Worm (Caenorhabditis elegans) whole organism, L2 larva: Measurements from ENCODE around the gene lin-1.

ENCODE experiments used
- R02D3.7 ChIP-seq: fragments of 150-350 bp; optimal IDR thresholded peaks from 2 replicates; lab custom pipeline; 2014; ENCODE audit warnings: missing biosample characterization, missing genetic modification characterization
- ama-1 ChIP-seq: fragments of 150-350 bp; optimal IDR thresholded peaks from 2 replicates; lab custom pipeline; 2018; ENCODE audit warnings: inconsistent platforms
- lsy-2 ChIP-seq, 2 experiments: fragments of 150-350 bp in 1 of 2; sonication (generic microtip) in 1 of 2; optimal IDR thresholded peaks; 2 replicates each; lab custom pipeline; 2014 to 2017; ENCODE audit warnings: missing biosample characterization in 2 of 2, missing genetic modification characterization in 2 of 2
- nhr-21 ChIP-seq: fragments of 150-350 bp; optimal IDR thresholded peaks from 2 replicates; lab custom pipeline; 2014; ENCODE audit warnings: missing biosample characterization, missing genetic modification characterization
- nhr-23 ChIP-seq: fragments of 150-350 bp; optimal IDR thresholded peaks from 2 replicates; lab custom pipeline; 2014; ENCODE audit warnings: missing biosample characterization, missing genetic modification reagents, missing genetic modification characterization
- nhr-25 ChIP-seq: fragments of 150-350 bp; sonication (generic microtip); optimal IDR thresholded peaks from 3 replicates; lab custom pipeline; 2014; ENCODE audit warnings: missing biosample characterization, missing genetic modification characterization
- unc-39 ChIP-seq: fragments of 150-350 bp; optimal IDR thresholded peaks from 2 replicates; lab custom pipeline; 2014; ENCODE audit warnings: missing biosample characterization, missing genetic modification characterization

ce11 chrIV:2242349-2243088 is 57.6 kb downstream of the lin-1 start, which contains the start of the genes M70.3 and M70.2:
- TF ChIP-seq nhr-23 (tag; lab: Kevin White, UChicago) (no peak), ama-1 (lab: Kevin White, UChicago) (no peak), lsy-2 (tag; optimal IDR thresholded peaks at IDR 0.05; lab: Kevin White, UChicago) (no peak), nhr-21 (tag; lab: Kevin White, UChicago) (no peak), nhr-25 (tag; lab: Kevin White, UChicago) (no peak), R02D3.7 (no peak), unc-39 (tag; lab: Kevin White, UChicago) (no peak)
